Worm (Caenorhabditis elegans) whole organism, L1 larva: Measurements from ENCODE around the gene snr-6.

Experiments
- C04F5.9 ChIP-seq: sonication (generic microtip); optimal IDR thresholded peaks from 2 replicates; lab custom pipeline; 2016; ENCODE audit warnings: missing genetic modification characterization, missing compliant biosample characterization
- C16A3.4 ChIP-seq: fragments of 150-350 bp; optimal IDR thresholded peaks from 2 replicates; lab custom pipeline; 2014; ENCODE audit warnings: missing biosample characterization, missing genetic modification characterization
- C34B4.2 ChIP-seq: sonication (generic microtip); optimal IDR thresholded peaks from 2 replicates; lab custom pipeline; 2017; ENCODE audit warnings: mild to moderate bottlenecking, missing genetic modification characterization, missing compliant biosample characterization
- F16B12.6 ChIP-seq: fragments of 150-350 bp; optimal IDR thresholded peaks from 2 replicates; lab custom pipeline; 2014; ENCODE audit warnings: missing biosample characterization, missing genetic modification characterization
- aha-1 ChIP-seq: fragments of 150-350 bp; optimal IDR thresholded peaks from 2 replicates; lab custom pipeline; 2014; ENCODE audit warnings: missing biosample characterization, missing genetic modification characterization
- aly-2 ChIP-seq: fragments of 150-350 bp; optimal IDR thresholded peaks from 2 replicates; lab custom pipeline; 2014; ENCODE audit warnings: missing biosample characterization, missing genetic modification characterization
- ama-1 ChIP-seq: fragments of 150-350 bp; optimal IDR thresholded peaks from 2 replicates; lab custom pipeline; 2014
- blmp-1 ChIP-seq: fragments of 150-350 bp; optimal IDR thresholded peaks from 2 replicates; lab custom pipeline; 2014; ENCODE audit warnings: missing biosample characterization, missing genetic modification characterization
- ceh-82 ChIP-seq, 3 experiments: fragments of 150-350 bp in 1 of 3; sonication (generic microtip) in 2 of 3; optimal IDR thresholded peaks; 2 replicates each; lab custom pipeline; 2014 to 2017; ENCODE audit warnings: missing biosample characterization in 3 of 3, missing genetic modification characterization in 3 of 3
- ceh-88 ChIP-seq: fragments of 200-800 bp; sonication (Bioruptor generic); IDR thresholded peaks from 2 replicates; pipeline ENCODE4 v1.3.6; 2022; ENCODE audit warnings: missing genetic modification characterization, missing compliant biosample characterization
- ceh-90 ChIP-seq: sonication (generic microtip); optimal IDR thresholded peaks from 2 replicates; lab custom pipeline; 2016; ENCODE audit warnings: missing genetic modification characterization, missing compliant biosample characterization
- dsc-1 ChIP-seq: sonication (generic microtip); optimal IDR thresholded peaks from 2 replicates; lab custom pipeline; 2016; ENCODE audit warnings: mild to moderate bottlenecking, missing genetic modification characterization, missing compliant biosample characterization
- efl-3 ChIP-seq: fragments of 200-800 bp; sonication (Bioruptor generic); optimal IDR thresholded peaks from 2 replicates; lab custom pipeline; 2018; ENCODE audit warnings: mild to moderate bottlenecking, missing genetic modification characterization, missing compliant biosample characterization
- egl-13 ChIP-seq: sonication (generic microtip); optimal IDR thresholded peaks from 2 replicates; lab custom pipeline; 2016; ENCODE audit warnings: missing genotype, missing genetic modification reagents, missing genetic modification characterization, missing compliant biosample characterization
- egl-27 ChIP-seq, 2 experiments: fragments of 150-350 bp in 1 of 2; sonication (generic microtip); optimal IDR thresholded peaks; 3 replicates each; lab custom pipeline; 2017 to 2018; ENCODE audit warnings: missing biosample characterization in 2 of 2, missing genetic modification characterization in 2 of 2, missing genetic modification reagents in 2 of 2
- elt-2 ChIP-seq: sonication (generic microtip); optimal IDR thresholded peaks from 2 replicates; lab custom pipeline; 2016; ENCODE audit warnings: missing genetic modification characterization, mild to moderate bottlenecking, inconsistent platforms, missing compliant biosample characterization, missing genetic modification reagents
- elt-3 ChIP-seq, 6 experiments: fragments of 150-350 bp in 1 of 6; sonication (generic microtip); optimal IDR thresholded peaks; 2 replicates each; lab custom pipeline; 2017 to 2018; ENCODE audit warnings: missing biosample characterization in 6 of 6, missing genetic modification characterization in 6 of 6, inconsistent platforms in 1 of 6
- fkh-8 ChIP-seq: sonication (generic microtip); optimal IDR thresholded peaks from 2 replicates; lab custom pipeline; 2016; ENCODE audit warnings: mild to moderate bottlenecking, missing genetic modification characterization, missing compliant biosample characterization
- grh-1 ChIP-seq: fragments of 200-800 bp; sonication (Bioruptor generic); IDR thresholded peaks from 2 replicates; pipeline ENCODE4 v1.3.6; 2022; ENCODE audit warnings: missing genetic modification reagents, missing genetic modification characterization, missing compliant biosample characterization
- hlh-4 ChIP-seq: sonication (generic microtip); optimal IDR thresholded peaks from 2 replicates; lab custom pipeline; 2016; ENCODE audit warnings: mild to moderate bottlenecking, missing genetic modification characterization, missing compliant biosample characterization
- irx-1 ChIP-seq: sonication (generic microtip); optimal IDR thresholded peaks from 2 replicates; lab custom pipeline; 2016; ENCODE audit warnings: missing genetic modification characterization, missing compliant biosample characterization
- jun-1 ChIP-seq: fragments of 150-350 bp; optimal IDR thresholded peaks from 2 replicates; lab custom pipeline; 2014; ENCODE audit warnings: missing biosample characterization, missing genetic modification reagents, missing genetic modification characterization
- lin-13 ChIP-seq: fragments of 150-350 bp; optimal IDR thresholded peaks from 2 replicates; lab custom pipeline; 2014; ENCODE audit warnings: missing biosample characterization, missing genetic modification reagents, missing genetic modification characterization
- lin-15B ChIP-seq: fragments of 150-350 bp; sonication (generic microtip); optimal IDR thresholded peaks from 3 replicates; lab custom pipeline; 2014; ENCODE audit warnings: missing biosample characterization, missing genetic modification characterization
- lin-35 ChIP-seq, 2 experiments: fragments of 150-350 bp; optimal IDR thresholded peaks; 2 replicates each; lab custom pipeline; 2014; ENCODE audit warnings: missing biosample characterization in 2 of 2, missing genetic modification characterization in 2 of 2, missing genetic modification reagents in 2 of 2
- lsy-2 ChIP-seq, 2 experiments: fragments of 150-350 bp; optimal IDR thresholded peaks; 2 replicates each; lab custom pipeline; 2014; ENCODE audit warnings: missing biosample characterization in 2 of 2, missing genetic modification characterization in 2 of 2
- mdl-1 ChIP-seq, 2 experiments: fragments of 150-350 bp; optimal IDR thresholded peaks; 2 replicates each; lab custom pipeline; 2014 to 2017; ENCODE audit warnings: missing biosample characterization in 2 of 2, missing genetic modification characterization in 2 of 2, inconsistent platforms in 1 of 2
- mef-2 ChIP-seq: fragments of 150-350 bp; optimal IDR thresholded peaks from 2 replicates; lab custom pipeline; 2014; ENCODE audit warnings: missing biosample characterization, missing genetic modification characterization
- nhr-11 ChIP-seq: fragments of 150-350 bp; optimal IDR thresholded peaks from 2 replicates; lab custom pipeline; 2014; ENCODE audit warnings: missing biosample characterization, missing genetic modification characterization
- nhr-12 ChIP-seq: sonication (generic microtip); optimal IDR thresholded peaks from 2 replicates; lab custom pipeline; 2017; ENCODE audit warnings: missing biosample characterization, missing genetic modification characterization
- nhr-19 ChIP-seq: fragments of 200-800 bp; sonication (Bioruptor generic); conservative IDR thresholded peaks from 2 replicates; pipeline ENCODE4 v1.3.6; 2022; ENCODE audit warnings: missing genetic modification characterization, missing compliant biosample characterization
- nhr-237 ChIP-seq: fragments of 150-350 bp; optimal IDR thresholded peaks from 2 replicates; lab custom pipeline; 2014; ENCODE audit warnings: missing biosample characterization, missing genetic modification characterization
- nhr-28 ChIP-seq: fragments of 150-350 bp; optimal IDR thresholded peaks from 2 replicates; lab custom pipeline; 2014; ENCODE audit warnings: missing biosample characterization, missing genetic modification characterization
- nhr-71 ChIP-seq: sonication (generic microtip); optimal IDR thresholded peaks from 2 replicates; lab custom pipeline; 2016; ENCODE audit warnings: mild to moderate bottlenecking, missing genetic modification characterization, moderate library complexity, missing compliant biosample characterization
- nhr-76 ChIP-seq: sonication (generic microtip); optimal IDR thresholded peaks from 2 replicates; lab custom pipeline; 2017; ENCODE audit warnings: missing biosample characterization, missing genetic modification characterization
- nhr-77 ChIP-seq: fragments of 150-350 bp; optimal IDR thresholded peaks from 2 replicates; lab custom pipeline; 2014; ENCODE audit warnings: missing biosample characterization, missing genetic modification characterization
- nhr-84 ChIP-seq: sonication (generic microtip); optimal IDR thresholded peaks from 2 replicates; lab custom pipeline; 2017; ENCODE audit warnings: missing biosample characterization, missing genetic modification characterization
- nhr-85 ChIP-seq: sonication (generic microtip); peaks from one replicate; lab custom pipeline; 2016; ENCODE audit warnings: missing genetic modification characterization, inconsistent platforms, missing compliant biosample characterization
- nhr-90 ChIP-seq: sonication (generic microtip); optimal IDR thresholded peaks from 2 replicates; lab custom pipeline; 2016; ENCODE audit warnings: mild to moderate bottlenecking, missing genetic modification characterization, missing compliant biosample characterization; ENCODE audit not compliant: poor library complexity
- pax-3 ChIP-seq: fragments of 200-800 bp; sonication (Bioruptor generic); optimal IDR thresholded peaks from 2 replicates; lab custom pipeline; 2018; ENCODE audit warnings: mild to moderate bottlenecking, missing genetic modification characterization, moderate library complexity, missing compliant biosample characterization
- rnt-1 ChIP-seq: sonication (generic microtip); optimal IDR thresholded peaks from 2 replicates; lab custom pipeline; 2016; ENCODE audit warnings: mild to moderate bottlenecking, missing genetic modification characterization, moderate library complexity, missing compliant biosample characterization
- skn-1 ChIP-seq: fragments of 150-350 bp; optimal IDR thresholded peaks from 2 replicates; lab custom pipeline; 2014; ENCODE audit warnings: missing biosample characterization, missing genetic modification characterization
- snu-23 ChIP-seq: sonication (generic microtip); optimal IDR thresholded peaks from 2 replicates; lab custom pipeline; 2016; ENCODE audit warnings: missing genetic modification characterization, missing compliant biosample characterization
- sox-4 ChIP-seq: sonication (generic microtip); optimal IDR thresholded peaks from 2 replicates; lab custom pipeline; 2016; ENCODE audit warnings: missing genetic modification characterization, missing compliant biosample characterization
- sptf-1 ChIP-seq: fragments of 150-350 bp; optimal IDR thresholded peaks from 2 replicates; lab custom pipeline; 2014; ENCODE audit warnings: missing biosample characterization, missing genetic modification characterization
- sup-37 ChIP-seq: fragments of 200-800 bp; sonication (Bioruptor generic); optimal IDR thresholded peaks from 2 replicates; lab custom pipeline; 2018; ENCODE audit warnings: mild to moderate bottlenecking, missing genetic modification characterization, missing compliant biosample characterization
- swsn-7 ChIP-seq: sonication (generic microtip); optimal IDR thresholded peaks from 2 replicates; lab custom pipeline; 2016; ENCODE audit warnings: missing genetic modification characterization, missing compliant biosample characterization
- tbx-2 ChIP-seq: sonication (generic microtip); optimal IDR thresholded peaks from 2 replicates; lab custom pipeline; 2016; ENCODE audit warnings: missing genetic modification characterization, missing compliant biosample characterization
- tlp-1 ChIP-seq: fragments of 150-350 bp; optimal IDR thresholded peaks from 2 replicates; lab custom pipeline; 2014; ENCODE audit warnings: missing biosample characterization, missing genetic modification characterization
- unc-30 ChIP-seq: sonication (generic microtip); optimal IDR thresholded peaks from 2 replicates; lab custom pipeline; 2017; ENCODE audit warnings: missing biosample characterization, missing genetic modification characterization
- unc-62 ChIP-seq: fragments of 150-350 bp; optimal IDR thresholded peaks from 2 replicates; lab custom pipeline; 2014; ENCODE audit warnings: missing biosample characterization, missing genetic modification reagents, missing genetic modification characterization
- unc-98 ChIP-seq: fragments of 200-800 bp; sonication (Bioruptor generic); IDR thresholded peaks from 2 replicates; pipeline ENCODE4 v1.3.6; 2022; ENCODE audit warnings: missing genetic modification characterization, missing compliant biosample characterization
- vab-15 ChIP-seq: sonication (generic microtip); optimal IDR thresholded peaks from 2 replicates; lab custom pipeline; 2017; ENCODE audit warnings: missing genotype, mild to moderate bottlenecking, missing genetic modification characterization, missing compliant biosample characterization
- zag-1 ChIP-seq: fragments of 150-350 bp; optimal IDR thresholded peaks from 2 replicates; lab custom pipeline; 2014; ENCODE audit warnings: missing biosample characterization, missing genetic modification characterization
- ztf-4 ChIP-seq: fragments of 150-350 bp; optimal IDR thresholded peaks from 2 replicates; lab custom pipeline; 2014; ENCODE audit warnings: missing biosample characterization, missing genetic modification characterization

snr-6 gene

DNA sequence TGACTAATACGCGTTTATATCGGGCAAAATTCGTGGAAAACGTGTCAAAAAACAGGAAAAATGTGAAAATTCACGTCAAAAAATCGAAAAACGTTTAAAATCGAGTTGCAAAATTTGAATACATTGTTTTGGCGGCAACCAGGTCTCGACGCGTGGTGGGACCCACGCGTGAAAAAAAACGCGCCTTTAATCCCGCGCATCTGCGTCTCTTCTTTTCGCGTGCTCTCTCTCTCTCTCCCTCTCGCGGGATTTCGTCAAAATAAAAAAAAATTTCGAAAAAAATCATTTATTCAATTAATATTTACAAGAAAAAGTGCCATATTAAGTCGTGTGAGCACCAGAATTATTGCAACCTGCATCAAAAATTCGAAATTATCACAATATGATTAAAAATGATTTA, 23.9 kb upstream of the snr-6 start, which contains the start of gene ani-1 (continued):
- TF ChIP-seq nhr-84 (no peak), egl-13 (no peak), skn-1 (tag; lab: Kevin White, UChicago) (peak; percentile 61), mef-2 (tag; lab: Kevin White, UChicago) (no peak), grh-1 (GFP tag; lab: Robert Waterston, UW) (no peak; the same call in 1 of the 2 replicates), tbx-2 (tag; lab: Kevin White, UChicago) (peak; percentile 68), jun-1 (tag; lab: Kevin White, UChicago) (no peak), ceh-88 (GFP tag; lab: Robert Waterston, UW) (peak; percentile 34; the same call in 1 of the 2 replicates), lin-15B (tag; lab: Kevin White, UChicago) (peak; percentile 65), nhr-237 (tag; lab: Kevin White, UChicago) (no peak), lsy-2 (tag; optimal IDR thresholded peaks at IDR 0.05; lab: Kevin White, UChicago) (peak; percentile 82 to 89), hlh-4 (tag; lab: Kevin White, UChicago) (no peak), nhr-90 (tag; lab: Kevin White, UChicago) (peak; percentile 49), nhr-28 (tag; lab: Kevin White, UChicago) (no peak), aha-1 (tag; lab: Kevin White, UChicago) (no peak), pax-3 (tag; lab: Kevin White, UChicago) (no peak), blmp-1 (no peak), tlp-1 (tag; lab: Kevin White, UChicago) (no peak), C16A3.4 (peak; percentile 81), nhr-11 (tag; lab: Kevin White, UChicago) (no peak), nhr-85 (peak; percentile 84), nhr-76 (tag; lab: Kevin White, UChicago) (no peak), lin-13 (GFP tag; lab: Kevin White, UChicago) (peak; percentile 72), dsc-1 (tag; lab: Kevin White, UChicago) (peak; percentile 19), mdl-1 (tag; optimal IDR thresholded peaks at IDR 0.05; lab: Kevin White, UChicago) (peak in 1 of 2 experiments; percentile 46), nhr-12 (no peak), unc-98 (GFP tag; lab: Robert Waterston, UW) (no peak), vab-15 (tag; lab: Kevin White, UChicago) (no peak), fkh-8 (tag; lab: Kevin White, UChicago) (peak; percentile 56), nhr-71 (tag; lab: Kevin White, UChicago) (peak; percentile 79), aly-2 (tag; lab: Kevin White, UChicago) (no peak), F16B12.6 (peak; percentile 54), sox-4 (tag; lab: Kevin White, UChicago) (no peak), ceh-82 (tag; optimal IDR thresholded peaks at IDR 0.05; lab: Kevin White, UChicago) (peak; percentile 35 to 83 (median 60)), ceh-90 (no peak), lin-35 (GFP tag; optimal IDR thresholded peaks at IDR 0.05; lab: Kevin White, UChicago) (peak; percentile 93 to 94), elt-2 (no peak), sptf-1 (tag; lab: Kevin White, UChicago) (no peak), C34B4.2 (no peak), efl-3 (no peak), elt-3 (tag; optimal IDR thresholded peaks at IDR 0.05; lab: Kevin White, UChicago) (peak in 1 of 6 experiments; percentile 42), egl-27 (tag; optimal IDR thresholded peaks at IDR 0.05; lab: Kevin White, UChicago) (no peak), ama-1 (lab: Kevin White, UChicago) (peak; percentile 76), zag-1 (no peak), irx-1 (tag; lab: Kevin White, UChicago) (peak; percentile 36), nhr-77 (tag; lab: Kevin White, UChicago) (peak; percentile 43), rnt-1 (tag; lab: Kevin White, UChicago) (peak; percentile 66), swsn-7 (peak; percentile 59), snu-23 (GFP tag; lab: Kevin White, UChicago) (peak; percentile 71), ztf-4 (peak; percentile 20), unc-62 (GFP tag; lab: Kevin White, UChicago) (no peak), nhr-19 (GFP tag; lab: Robert Waterston, UW) (peak; percentile 65), C04F5.9 (tag; lab: Kevin White, UChicago) (no peak), unc-30 (tag; lab: Kevin White, UChicago) (no peak), sup-37 (GFP tag; lab: Kevin White, UChicago) (no peak)
